Fruit fly (Drosophila melanogaster) S2 (cell line): ENCODE measurements around the gene CG3176.

Experiments
- CG8478 ChIP-seq: fragments of >200 bp; optimal IDR thresholded peaks from 2 replicates; lab custom pipeline; 2018
- CTCF ChIP-seq, 2 experiments: fragments of >200 bp; optimal IDR thresholded peaks; 2 replicates each; lab custom pipeline; 2018

- no peak for TF ChIP-seq CG8478 (lab: Kevin White, UChicago)
- no peak for TF ChIP-seq CTCF (optimal IDR thresholded peaks at IDR 0.05; lab: Kevin White, UChicago)
Measured at dm6 chrX:498924-499588, 17.4 kb downstream of the CG3176 start.
